Worm (Caenorhabditis elegans) whole organism, L3 larva: Measurements from ENCODE around the gene F42A10.9.

ENCODE experiments used
- R02D3.7 ChIP-seq: fragments of 150-350 bp; optimal IDR thresholded peaks from 2 replicates; lab custom pipeline; 2014; ENCODE audit warnings: missing biosample characterization, missing genetic modification characterization
- ZK546.5 ChIP-seq: sonication (generic microtip); optimal IDR thresholded peaks from 2 replicates; lab custom pipeline; 2017; ENCODE audit warnings: missing biosample characterization, missing genetic modification characterization
- aly-2 ChIP-seq: fragments of 150-350 bp; optimal IDR thresholded peaks from 2 replicates; lab custom pipeline; 2014; ENCODE audit warnings: missing biosample characterization, missing genetic modification characterization
- ama-1 ChIP-seq: fragments of 150-350 bp; optimal IDR thresholded peaks from 2 replicates; lab custom pipeline; 2018
- ceh-16 ChIP-seq: sonication (generic microtip); optimal IDR thresholded peaks from 2 replicates; lab custom pipeline; 2017; ENCODE audit warnings: missing biosample characterization, missing genetic modification characterization
- ceh-28 ChIP-seq: fragments of 150-350 bp; optimal IDR thresholded peaks from 2 replicates; lab custom pipeline; 2014; ENCODE audit warnings: missing biosample characterization, missing genetic modification reagents, missing genetic modification characterization
- ceh-82 ChIP-seq: fragments of 150-350 bp; optimal IDR thresholded peaks from 2 replicates; lab custom pipeline; 2014; ENCODE audit warnings: missing biosample characterization, missing genetic modification characterization
- ceh-9 ChIP-seq: sonication (generic microtip); optimal IDR thresholded peaks from 2 replicates; lab custom pipeline; 2018; ENCODE audit warnings: missing biosample characterization, missing genetic modification characterization
- daf-12 ChIP-seq: fragments of 150-350 bp; optimal IDR thresholded peaks from 2 replicates; lab custom pipeline; 2014; ENCODE audit warnings: missing biosample characterization, missing genetic modification reagents, missing genetic modification characterization
- egl-5 ChIP-seq: fragments of 150-350 bp; optimal IDR thresholded peaks from 2 replicates; lab custom pipeline; 2017; ENCODE audit warnings: missing biosample characterization, missing genetic modification reagents, missing genetic modification characterization, inconsistent platforms
- elt-1 ChIP-seq: fragments of 150-350 bp; optimal IDR thresholded peaks from 2 replicates; lab custom pipeline; 2014; ENCODE audit warnings: missing biosample characterization, missing genetic modification characterization
- elt-2 ChIP-seq: sonication (generic microtip); optimal IDR thresholded peaks from 2 replicates; lab custom pipeline; 2016; ENCODE audit warnings: missing genetic modification reagents, mild to moderate bottlenecking, missing genetic modification characterization, missing compliant biosample characterization
- elt-3 ChIP-seq, 3 experiments: fragments of 150-350 bp in 1 of 3; sonication (generic microtip) in 2 of 3; optimal IDR thresholded peaks; 2 replicates in 2 of 3; 4 replicates in 1 of 3; lab custom pipeline; 2014 to 2017; ENCODE audit warnings: missing biosample characterization in 3 of 3, missing genetic modification characterization in 3 of 3
- eor-1 ChIP-seq, 2 experiments: fragments of 150-350 bp; optimal IDR thresholded peaks; 2 replicates each; lab custom pipeline; 2014 to 2018; ENCODE audit warnings: missing biosample characterization in 2 of 2, missing genetic modification characterization in 2 of 2
- fkh-10 ChIP-seq: sonication (generic microtip); optimal IDR thresholded peaks from 2 replicates; lab custom pipeline; 2017; ENCODE audit warnings: missing biosample characterization, missing genetic modification reagents, missing genetic modification characterization
- fkh-2 ChIP-seq: fragments of 150-350 bp; optimal IDR thresholded peaks from 2 replicates; lab custom pipeline; 2014; ENCODE audit warnings: missing biosample characterization, missing genetic modification reagents, missing genetic modification characterization
- fos-1 ChIP-seq: fragments of 150-350 bp; optimal IDR thresholded peaks from 2 replicates; lab custom pipeline; 2014; ENCODE audit warnings: missing biosample characterization, missing genetic modification characterization
- hmg-11 ChIP-seq: sonication (generic microtip); optimal IDR thresholded peaks from 2 replicates; lab custom pipeline; 2016; ENCODE audit warnings: missing genetic modification characterization, missing compliant biosample characterization
- jun-1 ChIP-seq: fragments of 150-350 bp; optimal IDR thresholded peaks from 2 replicates; lab custom pipeline; 2014; ENCODE audit warnings: missing biosample characterization, missing genetic modification reagents, missing genetic modification characterization
- lin-15B ChIP-seq: fragments of 150-350 bp; optimal IDR thresholded peaks from 2 replicates; lab custom pipeline; 2014; ENCODE audit warnings: missing biosample characterization, missing genetic modification characterization
- lin-39 ChIP-seq: fragments of 150-350 bp; optimal IDR thresholded peaks from 2 replicates; lab custom pipeline; 2018; ENCODE audit warnings: missing biosample characterization, missing genetic modification reagents, missing genetic modification characterization
- lsy-12 ChIP-seq: sonication (generic microtip); optimal IDR thresholded peaks from 2 replicates; lab custom pipeline; 2016; ENCODE audit warnings: mild to moderate bottlenecking, missing genetic modification characterization, missing compliant biosample characterization
- mdl-1 ChIP-seq: fragments of 150-350 bp; optimal IDR thresholded peaks from 2 replicates; lab custom pipeline; 2014; ENCODE audit warnings: missing biosample characterization, missing genetic modification characterization
- mml-1 ChIP-seq: fragments of 150-350 bp; sonication (generic microtip); optimal IDR thresholded peaks from 3 replicates; lab custom pipeline; 2014; ENCODE audit warnings: missing biosample characterization, missing genetic modification characterization
- nfya-1 ChIP-seq: sonication (generic microtip); optimal IDR thresholded peaks from 2 replicates; lab custom pipeline; 2017; ENCODE audit warnings: missing genetic modification characterization, mild to moderate bottlenecking, missing compliant biosample characterization, antibody characterized with exemption, moderate library complexity; ENCODE audit not compliant: insufficient read depth
- nhr-11 ChIP-seq: fragments of 150-350 bp; optimal IDR thresholded peaks from 2 replicates; lab custom pipeline; 2014; ENCODE audit warnings: missing biosample characterization, missing genetic modification characterization
- nhr-12 ChIP-seq: fragments of 150-350 bp; optimal IDR thresholded peaks from 2 replicates; lab custom pipeline; 2014; ENCODE audit warnings: missing biosample characterization, missing genetic modification characterization
- nhr-23 ChIP-seq: fragments of 150-350 bp; optimal IDR thresholded peaks from 2 replicates; lab custom pipeline; 2014; ENCODE audit warnings: missing biosample characterization, missing genetic modification reagents, missing genetic modification characterization
- nhr-237 ChIP-seq: fragments of 150-350 bp; optimal IDR thresholded peaks from 2 replicates; lab custom pipeline; 2014; ENCODE audit warnings: missing biosample characterization, missing genetic modification characterization
- nhr-25 ChIP-seq: sonication (generic microtip); optimal IDR thresholded peaks from 2 replicates; lab custom pipeline; 2017; ENCODE audit warnings: missing biosample characterization, missing genetic modification characterization
- nhr-28 ChIP-seq: fragments of 150-350 bp; optimal IDR thresholded peaks from 2 replicates; lab custom pipeline; 2014; ENCODE audit warnings: missing biosample characterization, missing genetic modification characterization
- nhr-43 ChIP-seq: sonication (generic microtip); optimal IDR thresholded peaks from 2 replicates; lab custom pipeline; 2016; ENCODE audit warnings: mild to moderate bottlenecking, missing genetic modification characterization, missing compliant biosample characterization; ENCODE audit not compliant: poor library complexity, severe bottlenecking
- nhr-67 ChIP-seq: fragments of 150-350 bp; optimal IDR thresholded peaks from 2 replicates; lab custom pipeline; 2014; ENCODE audit warnings: missing biosample characterization, missing genetic modification characterization
- nhr-76 ChIP-seq: fragments of 150-350 bp; sonication (generic microtip); optimal IDR thresholded peaks from 5 replicates; lab custom pipeline; 2014; ENCODE audit warnings: missing biosample characterization, missing genetic modification characterization
- nhr-77 ChIP-seq: fragments of 150-350 bp; optimal IDR thresholded peaks from 2 replicates; lab custom pipeline; 2014; ENCODE audit warnings: missing biosample characterization, missing genetic modification characterization
- pha-4 ChIP-seq: fragments of 150-350 bp; optimal IDR thresholded peaks from 2 replicates; lab custom pipeline; 2014; ENCODE audit warnings: missing biosample characterization, missing genetic modification reagents, missing genetic modification characterization
- pqm-1 ChIP-seq: fragments of 150-350 bp; optimal IDR thresholded peaks from 2 replicates; lab custom pipeline; 2017; ENCODE audit warnings: missing biosample characterization, missing genetic modification characterization, inconsistent platforms
- sea-2 ChIP-seq: fragments of 150-350 bp; sonication (generic microtip); optimal IDR thresholded peaks from 4 replicates; lab custom pipeline; 2014; ENCODE audit warnings: missing biosample characterization, missing genetic modification reagents, missing genetic modification characterization
- skn-1 ChIP-seq: fragments of 150-350 bp; optimal IDR thresholded peaks from 2 replicates; lab custom pipeline; 2014; ENCODE audit warnings: missing biosample characterization, missing genetic modification characterization
- snpc-4 ChIP-seq: fragments of 150-350 bp; optimal IDR thresholded peaks from 2 replicates; lab custom pipeline; 2014; ENCODE audit warnings: missing biosample characterization, missing genetic modification characterization
- tbx-2 ChIP-seq: sonication (generic microtip); optimal IDR thresholded peaks from 2 replicates; lab custom pipeline; 2016; ENCODE audit warnings: mild to moderate bottlenecking, missing genetic modification characterization, missing compliant biosample characterization
- unc-62 ChIP-seq: fragments of 150-350 bp; sonication (generic microtip); optimal IDR thresholded peaks from 4 replicates; lab custom pipeline; 2014; ENCODE audit warnings: missing biosample characterization, missing genetic modification reagents, missing genetic modification characterization
- zag-1 ChIP-seq: fragments of 150-350 bp; optimal IDR thresholded peaks from 2 replicates; lab custom pipeline; 2014; ENCODE audit warnings: missing biosample characterization, missing genetic modification characterization
- ztf-11 ChIP-seq: fragments of 150-350 bp; optimal IDR thresholded peaks from 2 replicates; lab custom pipeline; 2014; ENCODE audit warnings: missing biosample characterization, missing genetic modification characterization
- ztf-4 ChIP-seq: fragments of 150-350 bp; optimal IDR thresholded peaks from 2 replicates; lab custom pipeline; 2014; ENCODE audit warnings: missing biosample characterization, missing genetic modification characterization

The F42A10.9 gene

ce11 chrIII:6164253-6164971 lies at the start of gene F42A10.9:
Gene F42A10.9, plus strand, starts transcription at chrIII:6164573.
- no peak for TF ChIP-seq hmg-11 (tag; lab: Kevin White, UChicago)
- peak; percentile 9 for TF ChIP-seq nhr-43 (tag; lab: Kevin White, UChicago)
- no peak for TF ChIP-seq lsy-12
- peak; percentile 88 for TF ChIP-seq ama-1 (lab: Kevin White, UChicago)
- TF ChIP-seq ceh-16 (tag; lab: Kevin White, UChicago): no peak
- TF ChIP-seq pha-4 (tag; lab: Kevin White, UChicago): peak; percentile 17
- TF ChIP-seq ztf-4 (tag; lab: Kevin White, UChicago): peak; percentile 61
- TF ChIP-seq mdl-1 (tag; lab: Kevin White, UChicago): no peak
- no peak for TF ChIP-seq ceh-9
- TF ChIP-seq egl-5 (tag; lab: Kevin White, UChicago): no peak
- no peak for TF ChIP-seq fkh-2 (tag; lab: Kevin White, UChicago)
- TF ChIP-seq ceh-82 (tag; lab: Kevin White, UChicago): no peak
- no peak for TF ChIP-seq elt-3 (tag; optimal IDR thresholded peaks at IDR 0.05; lab: Kevin White, UChicago)
- TF ChIP-seq ztf-11 (tag; lab: Kevin White, UChicago): no peak
- TF ChIP-seq nhr-25: peak; percentile 20
- TF ChIP-seq elt-1 (tag; lab: Kevin White, UChicago): no peak
- TF ChIP-seq mml-1 (tag; lab: Kevin White, UChicago): no peak
- no peak for TF ChIP-seq lin-15B (tag; lab: Kevin White, UChicago)
- TF ChIP-seq lin-39 (tag; lab: Kevin White, UChicago): no peak
- no peak for TF ChIP-seq nhr-237 (tag; lab: Kevin White, UChicago)
- no peak for TF ChIP-seq eor-1 (tag; optimal IDR thresholded peaks at IDR 0.05; lab: Kevin White, UChicago)
- no peak for TF ChIP-seq zag-1
- no peak for TF ChIP-seq sea-2
- TF ChIP-seq nhr-67 (tag; lab: Kevin White, UChicago): no peak
- no peak for TF ChIP-seq snpc-4 (tag; lab: Kevin White, UChicago)
- TF ChIP-seq nhr-23 (tag; lab: Kevin White, UChicago): no peak
- no peak for TF ChIP-seq ZK546.5 (tag; lab: Kevin White, UChicago)
- no peak for TF ChIP-seq fos-1 (tag; lab: Kevin White, UChicago)
- TF ChIP-seq nfya-1 (tag; lab: Kevin White, UChicago): no peak
- no peak for TF ChIP-seq daf-12 (tag; lab: Kevin White, UChicago)
- TF ChIP-seq nhr-11 (tag; lab: Kevin White, UChicago): no peak
- no peak for TF ChIP-seq nhr-28 (tag; lab: Kevin White, UChicago)
- no peak for TF ChIP-seq skn-1 (tag; lab: Kevin White, UChicago)
- TF ChIP-seq fkh-10 (GFP tag; lab: Kevin White, UChicago): no peak
- no peak for TF ChIP-seq ceh-28
- no peak for TF ChIP-seq nhr-76 (tag; lab: Kevin White, UChicago)
- TF ChIP-seq R02D3.7 (tag; lab: Kevin White, UChicago): no peak
- peak; percentile 68 for TF ChIP-seq elt-2 (tag; lab: Kevin White, UChicago)

DNA sequence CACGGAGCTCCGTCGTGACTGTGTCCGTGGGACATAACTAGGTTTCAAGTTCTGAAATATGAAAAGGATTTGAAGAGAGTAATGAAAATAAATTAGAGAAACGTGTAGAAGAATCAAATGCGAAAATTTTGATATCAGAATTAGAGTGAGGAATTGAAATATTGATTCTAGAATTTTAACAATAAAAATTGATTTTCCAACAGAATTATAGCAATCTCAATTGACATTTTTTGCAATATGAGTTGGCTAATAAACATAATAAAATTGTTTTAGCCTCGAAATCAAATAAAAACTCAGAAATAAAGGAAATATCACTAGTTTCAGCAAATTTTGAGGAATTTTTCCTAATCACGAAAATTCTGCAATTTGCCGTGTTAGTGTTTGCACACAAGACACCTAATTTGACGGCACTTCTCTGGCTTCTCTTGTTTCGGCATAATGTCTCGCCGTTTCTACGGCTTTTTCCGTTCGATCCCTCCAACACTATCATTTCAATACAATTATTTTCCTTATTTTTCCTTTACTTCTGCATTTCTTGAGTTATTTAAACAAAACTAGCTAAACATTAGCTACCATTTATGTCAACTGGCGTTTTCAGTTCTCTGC lies 48.0 kb upstream of the F42A10.9 start, which contains the start of gene nmt-1:
Gene nmt-1 (minus strand): TSS at position 51 of the 606 bp plus-strand sequence.
- TF ChIP-seq nhr-77 (tag; lab: Kevin White, UChicago) (no peak), ZK546.5 (tag; lab: Kevin White, UChicago) (no peak), nhr-43 (tag; lab: Kevin White, UChicago) (no peak), skn-1 (tag; lab: Kevin White, UChicago) (peak; percentile 49), fkh-2 (tag; lab: Kevin White, UChicago) (no peak), egl-5 (tag; lab: Kevin White, UChicago) (no peak), lin-39 (tag; lab: Kevin White, UChicago) (peak; percentile 7), daf-12 (tag; lab: Kevin White, UChicago) (no peak), nhr-67 (tag; lab: Kevin White, UChicago) (no peak), jun-1 (tag; lab: Kevin White, UChicago) (no peak), zag-1 (no peak), ceh-9 (no peak), nhr-12 (no peak), fkh-10 (GFP tag; lab: Kevin White, UChicago) (no peak), nhr-25 (peak; percentile 54), fos-1 (tag; lab: Kevin White, UChicago) (no peak), nhr-11 (tag; lab: Kevin White, UChicago) (no peak), elt-2 (tag; lab: Kevin White, UChicago) (no peak), ceh-16 (tag; lab: Kevin White, UChicago) (no peak), aly-2 (no peak), snpc-4 (tag; lab: Kevin White, UChicago) (no peak), lin-15B (tag; lab: Kevin White, UChicago) (peak; percentile 28), nhr-237 (tag; lab: Kevin White, UChicago) (no peak), pha-4 (tag; lab: Kevin White, UChicago) (peak; percentile 43), unc-62 (no peak), nhr-28 (tag; lab: Kevin White, UChicago) (no peak), ama-1 (lab: Kevin White, UChicago) (no peak), pqm-1 (no peak), ceh-82 (tag; lab: Kevin White, UChicago) (no peak), R02D3.7 (tag; lab: Kevin White, UChicago) (no peak), lsy-12 (no peak), sea-2 (no peak), tbx-2 (tag; lab: Kevin White, UChicago) (no peak), ztf-11 (tag; lab: Kevin White, UChicago) (no peak), elt-1 (tag; lab: Kevin White, UChicago) (no peak), nhr-76 (tag; lab: Kevin White, UChicago) (no peak), mml-1 (tag; lab: Kevin White, UChicago) (no peak), nhr-23 (tag; lab: Kevin White, UChicago) (no peak)
